Worm (Caenorhabditis elegans): Measurements from ENCODE around the gene F07C3.3.

DNA sequence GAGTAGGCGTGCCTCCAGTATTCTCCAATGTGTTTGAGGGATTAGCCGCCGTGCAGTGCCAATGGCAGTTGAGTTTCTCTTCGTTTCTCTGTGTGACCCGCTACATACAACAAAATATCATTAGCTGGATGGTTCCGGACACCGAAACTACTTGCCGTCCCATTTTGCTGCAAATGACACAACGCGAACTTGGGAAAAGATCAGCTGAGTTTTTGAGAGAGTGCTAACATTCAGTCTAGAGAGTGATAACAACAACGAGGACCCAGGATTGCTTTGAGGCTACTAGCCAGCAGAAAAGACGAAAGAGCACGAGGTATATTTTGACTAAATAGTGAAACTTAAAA, 12.8 kb downstream of the F07C3.3 start:
- no peak for TF ChIP-seq nhr-237 (tag; optimal IDR thresholded peaks at IDR 0.05)
- TF ChIP-seq elt-3 (tag; optimal IDR thresholded peaks at IDR 0.05): no peak
- no peak for TF ChIP-seq lin-13 (tag; optimal IDR thresholded peaks at IDR 0.05)
- no peak for TF ChIP-seq lsy-2 (tag; optimal IDR thresholded peaks at IDR 0.05)
- TF ChIP-seq unc-39 (tag; optimal IDR thresholded peaks at IDR 0.05): no peak
- no peak for TF ChIP-seq snpc-4 (tag; optimal IDR thresholded peaks at IDR 0.05)
- no peak for TF ChIP-seq nhr-28 (tag; optimal IDR thresholded peaks at IDR 0.05)
- no peak for TF ChIP-seq nhr-76 (tag; optimal IDR thresholded peaks at IDR 0.05)
- no peak for TF ChIP-seq unc-62 (GFP tag; optimal IDR thresholded peaks at IDR 0.05)
- no peak for TF ChIP-seq nhr-12 (tag; optimal IDR thresholded peaks at IDR 0.05)
- TF ChIP-seq ztf-11 (tag; optimal IDR thresholded peaks at IDR 0.05): no peak
